Worm (Caenorhabditis elegans) whole organism, midembryonic: ENCODE data around the gene F28B12.1.

ENCODE experiments used
- T22C8.4 ChIP-seq: fragments of 200-800 bp; sonication (Bioruptor generic); IDR thresholded peaks from 2 replicates; pipeline ENCODE4 v1.3.6; 2022; ENCODE audit warnings: missing genetic modification characterization, missing compliant biosample characterization
- cog-1 ChIP-seq: sonication (generic microtip); optimal IDR thresholded peaks from 2 replicates; lab custom pipeline; 2016; ENCODE audit warnings: missing genetic modification characterization, missing compliant biosample characterization
- flt-1 ChIP-seq: fragments of 200-800 bp; sonication (Bioruptor generic); IDR thresholded peaks from 2 replicates; pipeline ENCODE4 v1.3.6; 2022; ENCODE audit warnings: missing genetic modification characterization, missing compliant biosample characterization
- klf-2 ChIP-seq: fragments of 200-800 bp; sonication (Bioruptor generic); conservative IDR thresholded peaks from 2 replicates; pipeline ENCODE4 v1.3.6; 2022; ENCODE audit warnings: missing genetic modification reagents, missing genetic modification characterization, missing compliant biosample characterization
- med-1 ChIP-seq: sonication (generic microtip); optimal IDR thresholded peaks from 2 replicates; lab custom pipeline; 2017; ENCODE audit warnings: missing genetic modification characterization, mild to moderate bottlenecking, missing compliant biosample characterization, antibody characterized with exemption, missing genetic modification reagents; ENCODE audit not compliant: insufficient read depth
- ref-1 ChIP-seq: fragments of 200-800 bp; sonication (Bioruptor generic); conservative IDR thresholded peaks from 2 replicates; pipeline ENCODE4 v1.3.6; 2022; ENCODE audit warnings: missing genetic modification reagents, missing genetic modification characterization, missing compliant biosample characterization
- tab-1 ChIP-seq: fragments of 200-800 bp; sonication (Bioruptor generic); IDR thresholded peaks from 2 replicates; pipeline ENCODE4 v1.3.6; 2022; ENCODE audit warnings: missing genetic modification characterization, missing compliant biosample characterization
- ztf-23 ChIP-seq: fragments of 200-800 bp; sonication (Bioruptor generic); IDR thresholded peaks from 2 replicates; pipeline ENCODE4 v1.3.6; 2022; ENCODE audit warnings: missing genetic modification reagents, missing genetic modification characterization, missing compliant biosample characterization
- ztf-29 ChIP-seq: fragments of 200-800 bp; sonication (Bioruptor generic); IDR thresholded peaks from 2 replicates; pipeline ENCODE4 v1.3.6; 2022; ENCODE audit warnings: missing genetic modification reagents, missing genetic modification characterization, missing compliant biosample characterization

Gene F28B12.1

DNA sequence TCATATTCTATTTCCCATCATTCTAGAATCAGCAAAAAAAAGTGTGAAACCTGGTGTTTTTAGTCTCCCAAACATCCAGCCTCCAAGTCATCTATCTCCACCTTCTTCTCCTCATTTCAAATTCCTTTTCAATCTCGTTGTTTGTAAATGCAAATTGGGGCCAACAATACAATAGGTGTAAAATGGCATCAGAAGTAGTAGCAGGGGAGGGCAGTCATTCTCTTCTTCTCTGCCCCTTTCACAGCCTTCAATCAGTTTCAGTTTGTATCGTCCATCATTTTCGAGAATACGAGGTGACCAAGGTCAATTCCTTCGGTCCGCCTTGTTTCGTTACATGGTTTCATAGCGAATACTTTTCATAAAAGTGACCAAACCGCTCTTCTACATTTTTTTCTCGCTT lies 26.6 kb downstream of the F28B12.1 start, which contains the start of gene B0034.4:
TSS of gene B0034.4 (minus strand) at position 229 of the 400 bp plus-strand sequence.
- TF ChIP-seq cog-1 (tag; lab: Kevin White, UChicago) = no peak
- TF ChIP-seq med-1 = no peak
- no peak for TF ChIP-seq klf-2 (GFP tag; lab: Robert Waterston, UW)
- no peak for TF ChIP-seq ztf-29 (GFP tag; lab: Robert Waterston, UW)
- TF ChIP-seq T22C8.4 (GFP tag; lab: Robert Waterston, UW) = no peak
- no peak for TF ChIP-seq tab-1 (GFP tag; lab: Robert Waterston, UW)
- no peak for TF ChIP-seq flt-1
- no peak for TF ChIP-seq ref-1 (GFP tag; lab: Robert Waterston, UW)
- TF ChIP-seq ztf-23 = no peak

DNA sequence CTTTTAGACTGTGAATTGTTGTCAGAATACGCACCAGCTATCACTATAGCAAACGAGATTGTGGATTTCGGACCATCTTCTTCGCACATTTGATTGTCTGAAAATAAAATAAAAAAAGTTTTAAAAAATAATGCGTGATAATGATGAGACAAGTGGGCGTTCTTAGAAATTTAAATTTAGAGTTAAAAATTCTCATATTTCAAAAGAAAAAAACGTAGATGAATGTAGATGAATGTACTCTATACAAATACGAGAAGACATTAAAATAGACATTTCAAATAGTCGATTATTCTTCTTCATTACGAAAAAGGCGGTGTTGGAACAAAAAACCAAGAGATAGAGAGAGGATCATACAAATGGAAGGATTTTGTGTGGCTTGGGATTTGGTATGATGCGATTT lies 32.2 kb downstream of the F28B12.1 start, which contains the start of gene B0034.5:
TSS of gene B0034.5 (minus strand) at position 101 of the 400 bp plus-strand sequence.
- TF ChIP-seq ref-1 (GFP tag; lab: Robert Waterston, UW) = no peak
- TF ChIP-seq T22C8.4 (GFP tag; lab: Robert Waterston, UW) = no peak
- TF ChIP-seq cog-1 (tag; lab: Kevin White, UChicago) = no peak
- TF ChIP-seq flt-1 = no peak
- no peak for TF ChIP-seq tab-1 (GFP tag; lab: Robert Waterston, UW)

DNA sequence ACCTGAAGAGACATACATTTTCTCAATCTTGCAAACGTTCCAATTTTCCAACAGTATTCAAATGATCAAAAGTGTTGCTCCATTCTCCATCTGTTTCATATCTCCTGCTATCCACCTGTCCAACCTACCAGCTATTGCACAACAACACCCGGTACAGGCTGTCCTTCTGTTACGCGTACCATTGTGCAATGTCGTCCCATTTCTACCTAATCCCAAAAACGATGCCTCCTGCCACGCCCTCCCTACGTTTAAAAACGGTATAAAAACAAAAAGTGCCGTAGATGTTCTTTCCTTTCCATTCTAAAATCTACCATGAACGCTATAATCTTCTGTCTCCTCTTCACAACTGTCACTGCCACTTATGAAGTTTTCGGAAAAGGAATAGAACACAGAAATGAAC lies 45.5 kb downstream of the F28B12.1 start, which contains the start of gene ins-2:
TSS of gene ins-2 (plus strand) at position 301 of the 400 bp plus-strand sequence.
- no peak for TF ChIP-seq ref-1 (GFP tag; lab: Robert Waterston, UW)
- TF ChIP-seq T22C8.4 (GFP tag; lab: Robert Waterston, UW) = no peak
- no peak for TF ChIP-seq flt-1

DNA sequence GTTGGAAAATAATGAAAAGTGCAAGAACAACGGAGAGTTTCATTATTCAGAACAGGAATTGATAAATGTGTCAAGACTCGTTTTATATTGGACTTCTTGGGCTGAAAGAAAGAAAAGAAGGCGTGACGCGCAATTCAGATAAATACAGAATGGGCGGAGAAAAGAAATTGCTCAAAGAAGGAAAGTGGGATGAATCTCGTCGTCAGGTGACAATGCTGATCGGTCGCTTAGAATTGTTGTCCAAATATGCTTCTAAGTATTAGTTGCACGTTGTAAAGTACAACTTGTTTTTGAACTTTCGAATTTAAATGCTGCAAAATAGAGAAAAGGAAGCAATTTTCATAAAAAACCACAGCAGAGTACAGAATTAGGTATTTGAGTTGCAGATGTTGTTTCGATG lies 47.9 kb downstream of the F28B12.1 start, which contains the start of gene ins-3:
TSS of gene ins-3 (minus strand) at position 101 of the 400 bp plus-strand sequence.
- no peak for TF ChIP-seq T22C8.4 (GFP tag; lab: Robert Waterston, UW)
